Fruit fly (Drosophila melanogaster): ENCODE measurements around the gene CG12499.

CG12499 gene

dm6 chr3R:22494523-22495309 is 48.3 kb upstream of the CG12499 start (continued):
- TF ChIP-seq CG10631 (GFP tag; optimal IDR thresholded peaks at IDR 0.05) = peak; percentile 2
- TF ChIP-seq CG4318 (GFP tag; optimal IDR thresholded peaks at IDR 0.05) = no peak
- no peak for TF ChIP-seq pdm3 (GFP tag; optimal IDR thresholded peaks at IDR 0.05)
- no peak for TF ChIP-seq CG8119 (GFP tag; IDR thresholded peaks at IDR 0.05)
- peak; percentile 74 for TF ChIP-seq CG6276 (GFP tag; optimal IDR thresholded peaks at IDR 0.05)
- no peak for TF ChIP-seq svp (GFP tag)
- no peak for TF ChIP-seq CG32006 (GFP tag; optimal IDR thresholded peaks at IDR 0.05)
- no peak for TF ChIP-seq ss (GFP tag; optimal IDR thresholded peaks at IDR 0.05)
- TF ChIP-seq Met (GFP tag; optimal IDR thresholded peaks at IDR 0.05) = no peak
- TF ChIP-seq Hr38 (GFP tag; optimal IDR thresholded peaks at IDR 0.05) = no peak
- no peak for TF ChIP-seq dsx (GFP tag; optimal IDR thresholded peaks at IDR 0.05; ENCODE audit: poor library complexity, severe bottlenecking)

DNA sequence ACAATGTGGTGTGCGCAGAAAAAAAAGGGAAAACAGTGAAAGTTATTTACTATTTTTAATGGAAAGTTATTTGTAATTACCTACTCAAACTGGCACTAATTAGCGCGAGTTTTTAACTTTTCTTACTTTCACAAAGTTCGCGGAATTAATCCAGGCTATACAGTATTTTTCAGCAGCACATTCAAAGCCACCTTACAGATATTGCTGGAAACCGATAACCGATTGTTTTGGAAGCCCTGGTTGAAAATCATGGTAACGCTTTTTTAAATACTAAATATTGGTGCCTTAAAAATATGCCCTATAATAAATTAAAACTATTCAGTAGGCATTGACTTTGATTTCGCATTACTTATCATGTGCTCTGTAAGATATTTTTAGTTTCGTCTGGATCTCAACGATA is 46.4 kb upstream of the CG12499 start, which contains the start of gene tHMG2:
TSS of gene tHMG2 (plus strand) at position 187 of the 400 bp plus-strand sequence.
- TF ChIP-seq CG8119 (GFP tag; IDR thresholded peaks at IDR 0.05) (no peak), Eip78C (GFP tag) (no peak), CG8632 (GFP tag; optimal IDR thresholded peaks at IDR 0.05) (no peak), lz (GFP tag; optimal IDR thresholded peaks at IDR 0.05) (no peak), salr (GFP tag; optimal IDR thresholded peaks at IDR 0.05) (no peak), Lpt (GFP tag; optimal IDR thresholded peaks at IDR 0.05) (no peak), Hr39 (GFP tag; optimal IDR thresholded peaks at IDR 0.05) (no peak), pdm3 (GFP tag; optimal IDR thresholded peaks at IDR 0.05) (no peak), CG11902 (GFP tag; optimal IDR thresholded peaks at IDR 0.05) (no peak), CG11294 (GFP tag; IDR thresholded peaks at IDR 0.05) (no peak)

- TF ChIP-seq Sox102F (GFP tag; optimal IDR thresholded peaks at IDR 0.05) (no peak), Smox (GFP tag; optimal IDR thresholded peaks at IDR 0.05) (no peak), fd85E (GFP tag; optimal IDR thresholded peaks at IDR 0.05) (no peak), Met (GFP tag; optimal IDR thresholded peaks at IDR 0.05) (no peak), CG8632 (GFP tag; optimal IDR thresholded peaks at IDR 0.05) (no peak), CG10669 (GFP tag; optimal IDR thresholded peaks at IDR 0.05) (no peak), CG1621 (tag; optimal IDR thresholded peaks at IDR 0.05) (no peak), fkh (GFP tag; optimal IDR thresholded peaks at IDR 0.05) (no peak), cyc (GFP tag; optimal IDR thresholded peaks at IDR 0.05) (no peak), CG11294 (GFP tag; IDR thresholded peaks at IDR 0.05) (no peak), CG10631 (GFP tag; optimal IDR thresholded peaks at IDR 0.05) (no peak), CG6792 (GFP tag; optimal IDR thresholded peaks at IDR 0.05) (no peak), lz (GFP tag; optimal IDR thresholded peaks at IDR 0.05) (peak; percentile 15), CG8319 (GFP tag; optimal IDR thresholded peaks at IDR 0.05) (no peak), CG31627 (GFP tag; optimal IDR thresholded peaks at IDR 0.05) (peak; percentile 13), Eip93F (GFP tag; optimal IDR thresholded peaks at IDR 0.05) (no peak), esn (GFP tag; optimal IDR thresholded peaks at IDR 0.05) (peak; percentile 45), Hr38 (GFP tag; optimal IDR thresholded peaks at IDR 0.05) (no peak), CG3032 (tag; optimal IDR thresholded peaks at IDR 0.05) (peak; percentile 27)
Measured at dm6 chr3R:22491088-22491879, 44.9 kb upstream of the CG12499 start, which contains the start of the genes CCT1 and tHMG1. CCT1 (minus strand) TSS chr3R:22491439. tHMG1 (plus strand) TSS chr3R:22491829.

DNA sequence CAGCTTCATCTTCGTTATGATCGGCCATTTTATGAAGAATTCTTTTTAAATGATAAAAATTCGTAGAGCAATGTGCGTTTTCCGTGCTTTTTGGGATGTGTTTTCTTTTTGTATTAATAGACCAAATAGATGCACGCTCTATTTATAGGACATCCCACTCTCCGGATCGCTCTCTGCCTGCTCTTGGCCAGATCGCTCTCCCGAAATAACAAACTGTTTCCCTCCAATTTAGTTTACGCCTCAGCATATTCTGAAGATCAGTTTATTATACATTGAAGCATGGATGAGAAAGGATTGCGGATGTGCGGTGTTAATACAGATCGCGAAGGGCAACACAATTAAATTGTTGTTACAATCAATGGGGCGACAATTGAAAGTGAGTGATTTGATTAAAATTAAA is 42.5 kb upstream of the CG12499 start, which contains the start of gene CG5376:
TSS of gene CG5376 (minus strand) at position 101 of the 400 bp plus-strand sequence.
- TF ChIP-seq CG3919 (GFP tag; optimal IDR thresholded peaks at IDR 0.05) (no peak), Hr4 (GFP tag; optimal IDR thresholded peaks at IDR 0.05) (no peak), fd59A (GFP tag; optimal IDR thresholded peaks at IDR 0.05) (no peak), Ets96B (tag; optimal IDR thresholded peaks at IDR 0.05) (no peak), net (GFP tag; optimal IDR thresholded peaks at IDR 0.05) (no peak), CG9139 (GFP tag; optimal IDR thresholded peaks at IDR 0.05) (no peak), Ets21C (GFP tag; optimal IDR thresholded peaks at IDR 0.05) (no peak)
